Fruit fly (Drosophila melanogaster): ENCODE data around the gene RpL9.

The RpL9 gene

DNA sequence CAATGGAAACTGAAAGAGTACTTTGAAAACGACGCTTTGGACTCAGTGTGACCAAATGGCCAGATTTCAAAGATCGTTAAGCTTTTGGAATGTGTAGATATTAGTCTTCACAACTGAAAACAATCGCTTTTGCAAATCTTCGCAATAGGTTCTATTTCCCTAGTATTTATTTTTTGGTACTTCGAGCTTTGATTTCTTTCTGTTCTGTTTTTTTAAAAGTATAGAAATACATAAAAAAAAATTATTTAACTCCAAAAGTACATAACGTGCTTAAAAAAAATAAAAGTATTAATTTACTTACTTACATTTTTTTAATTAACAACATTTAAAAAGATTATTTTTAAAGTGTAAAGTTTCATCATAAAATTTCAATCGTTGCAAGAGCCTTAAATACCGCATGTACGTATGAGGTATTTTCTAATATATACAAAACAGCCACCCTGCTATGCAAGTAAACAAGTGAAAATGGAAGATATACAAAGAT is 16.6 kb downstream of the RpL9 start, which contains the start of the genes piwi and CG12253:
TSS of gene piwi (minus strand) at position 51 of the 484 bp plus-strand sequence.
TSS of gene CG12253 (plus strand) at position 437 of the 484 bp plus-strand sequence.
- peak; percentile 88; the same call in 2 of the 3 replicates for TF ChIP-seq CG8119 (GFP tag; IDR thresholded peaks at IDR 0.05)
- TF ChIP-seq Hr39 (GFP tag; optimal IDR thresholded peaks at IDR 0.05) = no peak
- peak; percentile 82 for TF ChIP-seq CG10631 (GFP tag; optimal IDR thresholded peaks at IDR 0.05)
- TF ChIP-seq dac (GFP tag; optimal IDR thresholded peaks at IDR 0.05) = peak; percentile 14
- TF ChIP-seq CG11762 (GFP tag; optimal IDR thresholded peaks at IDR 0.05; ENCODE audit: insufficient read depth) = no peak
- TF ChIP-seq CG15336 (GFP tag; IDR thresholded peaks at IDR 0.05) = peak; percentile 84
- no peak for TF ChIP-seq ss (GFP tag; optimal IDR thresholded peaks at IDR 0.05)
- TF ChIP-seq lz (GFP tag; optimal IDR thresholded peaks at IDR 0.05) = peak; percentile 66
- peak; percentile 54 for TF ChIP-seq CG3032 (tag; optimal IDR thresholded peaks at IDR 0.05)
- peak; percentile 36 for TF ChIP-seq Eip75B (GFP tag; optimal IDR thresholded peaks at IDR 0.05)
- TF ChIP-seq Sox15 (GFP tag; optimal IDR thresholded peaks at IDR 0.05) = peak; percentile 63
- peak; percentile 50 for TF ChIP-seq Ets21C (GFP tag; optimal IDR thresholded peaks at IDR 0.05)
- no peak for TF ChIP-seq svp (GFP tag)
- TF ChIP-seq Hr38 (GFP tag; optimal IDR thresholded peaks at IDR 0.05) = no peak
- TF ChIP-seq Hr4 (GFP tag; optimal IDR thresholded peaks at IDR 0.05) = peak; percentile 58
- TF ChIP-seq fkh (GFP tag; optimal IDR thresholded peaks at IDR 0.05) = peak; percentile 69
- TF ChIP-seq OdsH (GFP tag; optimal IDR thresholded peaks at IDR 0.05) = peak; percentile 81
- peak; percentile 55 for TF ChIP-seq topi (GFP tag; optimal IDR thresholded peaks at IDR 0.05)
- TF ChIP-seq esn (GFP tag; optimal IDR thresholded peaks at IDR 0.05) = peak; percentile 79
- peak; percentile 65 for TF ChIP-seq CG31627 (GFP tag; optimal IDR thresholded peaks at IDR 0.05)
- peak; percentile 18 for TF ChIP-seq CG11902 (GFP tag; optimal IDR thresholded peaks at IDR 0.05)
- TF ChIP-seq acj6 (GFP tag; optimal IDR thresholded peaks at IDR 0.05) = peak; percentile 77
- TF ChIP-seq Met (GFP tag; optimal IDR thresholded peaks at IDR 0.05) = peak; percentile 34
- TF ChIP-seq fd59A (GFP tag; optimal IDR thresholded peaks at IDR 0.05) = peak; percentile 37
- peak; percentile 66 for TF ChIP-seq CG8632 (GFP tag; optimal IDR thresholded peaks at IDR 0.05)
- TF ChIP-seq Blimp-1 (GFP tag; optimal IDR thresholded peaks at IDR 0.05) = no peak
- peak; percentile 79 for TF ChIP-seq CG4318 (GFP tag; optimal IDR thresholded peaks at IDR 0.05)
- peak; percentile 46 for TF ChIP-seq cyc (GFP tag; optimal IDR thresholded peaks at IDR 0.05)

DNA sequence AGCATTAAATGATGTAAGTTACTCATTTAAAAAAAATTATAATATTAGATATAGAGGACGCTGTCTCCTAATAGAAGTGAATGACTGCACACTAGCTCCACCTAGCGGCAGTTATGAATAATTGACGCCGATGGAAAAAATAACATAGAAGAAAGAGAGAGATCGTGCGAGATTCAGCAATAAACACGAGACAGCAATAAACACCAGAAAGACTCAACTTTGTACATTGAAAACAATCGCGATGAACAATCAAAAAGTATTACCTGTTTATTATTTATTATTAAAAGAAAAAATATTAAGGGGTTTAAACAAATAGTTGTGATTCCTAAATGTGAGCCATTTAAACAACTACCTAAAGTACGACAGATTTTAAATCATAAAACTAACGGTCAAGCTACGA is 17.9 kb downstream of the RpL9 start:
- TF ChIP-seq Lpt (GFP tag; optimal IDR thresholded peaks at IDR 0.05) (no peak), CG11762 (GFP tag; optimal IDR thresholded peaks at IDR 0.05; ENCODE audit: insufficient read depth) (peak; percentile 29), ss (GFP tag; optimal IDR thresholded peaks at IDR 0.05) (no peak), Eip75B (GFP tag; optimal IDR thresholded peaks at IDR 0.05) (peak; percentile 13), Hr4 (GFP tag; optimal IDR thresholded peaks at IDR 0.05) (peak; percentile 64), CG3032 (tag; optimal IDR thresholded peaks at IDR 0.05) (peak; percentile 5), Eip78C (GFP tag) (peak; percentile 84), dsx (GFP tag; optimal IDR thresholded peaks at IDR 0.05; ENCODE audit: poor library complexity, severe bottlenecking) (no peak), Ets96B (tag; optimal IDR thresholded peaks at IDR 0.05) (peak; percentile 13), spab (GFP tag; optimal IDR thresholded peaks at IDR 0.05) (no peak), CG31627 (GFP tag; optimal IDR thresholded peaks at IDR 0.05) (no peak), vri (GFP tag; optimal IDR thresholded peaks at IDR 0.05) (no peak), CG15336 (GFP tag; IDR thresholded peaks at IDR 0.05) (peak; percentile 22; the same call in 1 of the 2 replicates), dac (GFP tag; optimal IDR thresholded peaks at IDR 0.05) (peak; percentile 2), acj6 (GFP tag; optimal IDR thresholded peaks at IDR 0.05) (no peak), CG9139 (GFP tag; optimal IDR thresholded peaks at IDR 0.05) (no peak)

DNA sequence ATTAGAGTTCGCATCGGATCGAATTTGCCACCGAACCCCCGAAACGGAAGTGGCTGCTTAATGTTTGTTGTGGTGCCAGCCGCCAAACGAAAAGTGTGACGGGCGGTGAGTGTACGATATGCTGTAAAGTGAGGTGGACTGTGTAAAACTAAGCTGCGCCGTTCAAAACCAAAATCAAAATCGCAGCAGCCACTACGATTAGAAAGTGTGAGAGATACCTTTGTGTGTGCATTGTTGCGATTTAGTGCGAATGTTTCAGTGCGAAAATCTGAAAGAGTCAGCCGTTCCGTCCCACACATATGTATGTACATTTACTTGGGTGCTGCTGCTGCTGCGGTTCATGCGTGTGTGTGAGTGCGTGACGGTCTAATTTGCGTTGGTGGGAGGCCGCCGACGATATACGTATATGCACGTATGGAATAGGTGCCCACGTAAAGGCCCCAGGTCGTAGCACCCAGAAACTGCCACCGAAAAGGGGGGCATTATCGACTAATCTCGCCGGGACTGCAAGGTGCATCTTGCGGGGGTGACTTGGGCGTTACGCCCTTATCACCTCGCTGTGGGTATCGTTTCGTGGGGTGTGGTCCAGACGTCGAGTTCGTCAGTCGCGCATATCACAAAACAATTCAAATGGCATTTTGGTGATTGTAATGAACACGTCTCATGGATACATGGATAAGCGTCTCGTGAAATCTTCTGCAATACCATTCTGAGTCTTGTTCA is 27.0 kb downstream of the RpL9 start:
- TF ChIP-seq Hr39 (GFP tag; optimal IDR thresholded peaks at IDR 0.05) (no peak), CG8319 (GFP tag; optimal IDR thresholded peaks at IDR 0.05) (no peak), esn (GFP tag; optimal IDR thresholded peaks at IDR 0.05) (peak; percentile 16), CG6854 (GFP tag; optimal IDR thresholded peaks at IDR 0.05) (peak; percentile 55), fd85E (GFP tag; optimal IDR thresholded peaks at IDR 0.05) (no peak), Eip78C (GFP tag) (peak; percentile 34), CG6808 (GFP tag; optimal IDR thresholded peaks at IDR 0.05) (no peak), acj6 (GFP tag; optimal IDR thresholded peaks at IDR 0.05) (no peak), Gug (GFP tag; IDR thresholded peaks at IDR 0.05) (no peak), CG3919 (GFP tag; optimal IDR thresholded peaks at IDR 0.05) (no peak), Met (GFP tag; optimal IDR thresholded peaks at IDR 0.05) (no peak), CG8632 (GFP tag; optimal IDR thresholded peaks at IDR 0.05) (no peak)
